Worm (Caenorhabditis elegans) whole organism, early embryonic: ENCODE results near the gene npr-12.

ENCODE experiments used
- B0310.2 ChIP-seq: sonication (generic microtip); optimal IDR thresholded peaks from 2 replicates; lab custom pipeline; 2016; ENCODE audit warnings: mild to moderate bottlenecking, missing genetic modification characterization, missing compliant biosample characterization
- F13C5.2 ChIP-seq: sonication (generic microtip); optimal IDR thresholded peaks from 2 replicates; lab custom pipeline; 2017; ENCODE audit warnings: mild to moderate bottlenecking, missing genetic modification characterization, inconsistent platforms, missing compliant biosample characterization
- ama-1 ChIP-seq: fragments of 150-350 bp; optimal IDR thresholded peaks from 2 replicates; lab custom pipeline; 2014
- ets-7 ChIP-seq: sonication (generic microtip); optimal IDR thresholded peaks from 2 replicates; lab custom pipeline; 2016; ENCODE audit warnings: missing genotype, missing genetic modification characterization, missing compliant biosample characterization
- flt-1 ChIP-seq: fragments of 200-800 bp; sonication (Bioruptor generic); IDR thresholded peaks from 2 replicates; pipeline ENCODE4 v1.3.6; 2022; ENCODE audit warnings: missing genetic modification characterization, missing compliant biosample characterization
- hmbx-1 ChIP-seq: sonication (generic microtip); optimal IDR thresholded peaks from 2 replicates; lab custom pipeline; 2016; ENCODE audit warnings: mild to moderate bottlenecking, missing genetic modification characterization, missing compliant biosample characterization
- hmg-4 ChIP-seq: fragments of 200-800 bp; sonication (Bioruptor generic); optimal IDR thresholded peaks from 2 replicates; lab custom pipeline; 2018; ENCODE audit warnings: mild to moderate bottlenecking, missing genetic modification characterization, missing compliant biosample characterization
- hnd-1 ChIP-seq: sonication (generic microtip); optimal IDR thresholded peaks from 2 replicates; lab custom pipeline; 2016; ENCODE audit warnings: missing genetic modification characterization, missing compliant biosample characterization
- pes-1 ChIP-seq: fragments of 200-800 bp; sonication (Bioruptor generic); IDR thresholded peaks from 2 replicates; pipeline ENCODE4 v1.3.6; 2022; ENCODE audit warnings: missing genetic modification reagents, missing genetic modification characterization, missing compliant biosample characterization
- scrt-1 ChIP-seq: fragments of 200-800 bp; sonication (Bioruptor generic); IDR thresholded peaks from 2 replicates; pipeline ENCODE4 v1.3.6; 2022; ENCODE audit warnings: missing genetic modification characterization, missing compliant biosample characterization
- sea-1 ChIP-seq: fragments of 200-800 bp; sonication (Bioruptor generic); conservative IDR thresholded peaks from 2 replicates; pipeline ENCODE4 v1.3.6; 2022; ENCODE audit warnings: missing genetic modification characterization, missing compliant biosample characterization
- tbx-37 ChIP-seq: fragments of 200-800 bp; sonication (Bioruptor generic); conservative IDR thresholded peaks from 2 replicates; pipeline ENCODE4 v1.3.6; 2022; ENCODE audit warnings: missing genetic modification reagents, missing genetic modification characterization, missing compliant biosample characterization

DNA sequence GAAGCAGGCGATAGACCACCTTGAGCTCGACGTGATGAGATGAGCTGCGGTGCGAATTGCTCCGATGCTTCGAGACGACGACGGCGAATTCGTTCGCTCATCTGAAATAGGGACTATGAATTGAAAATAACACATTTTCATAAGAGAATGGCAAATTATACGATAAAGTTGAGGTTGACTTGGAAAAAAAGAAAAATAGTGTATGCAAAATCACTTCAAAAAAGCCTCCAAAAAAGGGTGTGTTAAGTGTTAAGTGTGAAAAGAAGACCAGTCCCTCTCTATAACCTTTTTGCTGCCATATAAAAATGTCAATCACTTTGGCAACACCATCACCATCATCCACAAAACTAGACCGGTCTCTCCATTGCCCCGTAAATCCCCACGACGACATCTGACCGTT lies 49.4 kb upstream of the npr-12 start, which contains the start of gene prkl-1:
- TF ChIP-seq scrt-1 (no peak), B0310.2 (tag; lab: Kevin White, UChicago) (no peak), ama-1 (lab: Kevin White, UChicago) (no peak), tbx-37 (GFP tag; lab: Robert Waterston, UW) (no peak), F13C5.2 (tag; lab: Kevin White, UChicago) (no peak), hmg-4 (GFP tag; lab: Kevin White, UChicago) (no peak), sea-1 (GFP tag; lab: Robert Waterston, UW) (no peak), hmbx-1 (tag; lab: Kevin White, UChicago) (no peak), flt-1 (GFP tag; lab: Robert Waterston, UW) (no peak), ets-7 (no peak), hnd-1 (no peak), pes-1 (GFP tag; lab: Robert Waterston, UW) (no peak)
